Fruit fly (Drosophila melanogaster) whole organism, embryonic: ENCODE results near the gene Myo31DF.

Source experiments
- Asciz ChIP-seq: fragments of 200-800 bp; sonication (Bioruptor generic); optimal IDR thresholded peaks from 2 replicates; lab custom pipeline; 2017; ENCODE audit warnings: missing biosample characterization, mild to moderate bottlenecking, missing genetic modification characterization, missing genetic modification reagents
- Blimp-1 ChIP-seq: fragments of 200-800 bp; sonication (Bioruptor generic); optimal IDR thresholded peaks from 3 replicates; lab custom pipeline; 2018; ENCODE audit warnings: missing biosample characterization, missing genetic modification characterization, mild to moderate bottlenecking, moderate library complexity, missing genetic modification reagents
- CG10366 ChIP-seq: fragments of 200-800 bp; sonication (Bioruptor generic); IDR thresholded peaks from 2 replicates; pipeline ENCODE4 v1.3.6; 2022; ENCODE audit warnings: missing biosample characterization, missing genetic modification characterization
- CG11247 ChIP-seq: fragments of 200-800 bp; sonication (Bioruptor generic); IDR thresholded peaks from 2 replicates; pipeline ENCODE4 v1.3.6; 2022; ENCODE audit warnings: missing biosample characterization, missing genetic modification characterization
- CG11504 ChIP-seq: fragments of 200-800 bp; sonication (Bioruptor generic); optimal IDR thresholded peaks from 3 replicates; lab custom pipeline; 2019; ENCODE audit warnings: missing biosample characterization, mild to moderate bottlenecking, missing genetic modification characterization, moderate library complexity
- CG11560 ChIP-seq: fragments of 200-800 bp; sonication (Bioruptor generic); IDR thresholded peaks from 3 replicates; pipeline ENCODE4 v1.3.6; 2022; ENCODE audit warnings: missing biosample characterization, missing genetic modification characterization
- CG11696 ChIP-seq: fragments of 200-800 bp; sonication (Bioruptor generic); IDR thresholded peaks from 2 replicates; pipeline ENCODE4 v1.3.6; 2022; ENCODE audit warnings: missing biosample characterization, missing genetic modification characterization
- CG13123 ChIP-seq: fragments of 200-800 bp; sonication (Bioruptor generic); optimal IDR thresholded peaks from 2 replicates; lab custom pipeline; 2016; ENCODE audit warnings: missing biosample characterization, missing genetic modification characterization
- CG14050 ChIP-seq: fragments of 200-800 bp; sonication (Bioruptor generic); IDR thresholded peaks from 3 replicates; pipeline ENCODE4 v1.3.6; 2022; ENCODE audit warnings: missing biosample characterization, missing genetic modification characterization
- CG14441 ChIP-seq: fragments of 200-800 bp; sonication (Bioruptor generic); IDR thresholded peaks from 2 replicates; pipeline ENCODE4 v1.3.6; 2022; ENCODE audit warnings: missing biosample characterization, missing genetic modification characterization
- CG18262 ChIP-seq: fragments of 200-800 bp; optimal IDR thresholded peaks from 3 replicates; lab custom pipeline; 2019; ENCODE audit warnings: missing biosample characterization, mild to moderate bottlenecking, missing genetic modification characterization, moderate library complexity
- CG2120 ChIP-seq: fragments of 200-800 bp; sonication (Bioruptor generic); optimal IDR thresholded peaks from 3 replicates; lab custom pipeline; 2016; ENCODE audit warnings: missing biosample characterization, missing genetic modification characterization
- CG3407 ChIP-seq: fragments of 200-800 bp; sonication (Bioruptor generic); optimal IDR thresholded peaks from 2 replicates; lab custom pipeline; 2018; ENCODE audit warnings: missing biosample characterization, mild to moderate bottlenecking, missing genetic modification characterization
- CG3838 ChIP-seq: fragments of 200-800 bp; sonication (Bioruptor generic); optimal IDR thresholded peaks from 3 replicates; lab custom pipeline; 2016; ENCODE audit warnings: missing biosample characterization, missing genetic modification characterization
- CG4424 ChIP-seq: fragments of 200-800 bp; sonication (Bioruptor generic); optimal IDR thresholded peaks from 3 replicates; lab custom pipeline; 2016; ENCODE audit warnings: missing biosample characterization, missing genetic modification characterization
- CG6854 ChIP-seq: fragments of 200-800 bp; sonication (Bioruptor generic); optimal IDR thresholded peaks from 3 replicates; lab custom pipeline; 2017; ENCODE audit warnings: missing biosample characterization, mild to moderate bottlenecking, missing genetic modification characterization
- CG7372 ChIP-seq: fragments of 200-800 bp; sonication (Bioruptor generic); IDR thresholded peaks from 2 replicates; pipeline ENCODE4 v1.3.6; 2022; ENCODE audit warnings: missing biosample characterization, missing genetic modification characterization
- CG8290 ChIP-seq, 3 experiments: fragments of 200-800 bp; sonication (Bioruptor generic); optimal IDR thresholded peaks; 2 replicates each; lab custom pipeline; 2016 to 2019; ENCODE audit warnings: missing biosample characterization in 3 of 3, missing genetic modification characterization in 3 of 3, mild to moderate bottlenecking in 2 of 3, moderate library complexity in 1 of 3
- CG8388 ChIP-seq: fragments of 200-800 bp; sonication (Bioruptor generic); optimal IDR thresholded peaks from 2 replicates; lab custom pipeline; 2019; ENCODE audit warnings: missing biosample characterization, mild to moderate bottlenecking, missing genetic modification characterization, moderate library complexity
- CG9817 ChIP-seq: fragments of 200-800 bp; sonication (Bioruptor generic); optimal IDR thresholded peaks from 2 replicates; lab custom pipeline; 2018; ENCODE audit warnings: missing biosample characterization, mild to moderate bottlenecking, missing genetic modification characterization, moderate library complexity
- CHES-1-like ChIP-seq: fragments of 200-800 bp; sonication (Bioruptor generic); optimal IDR thresholded peaks from 2 replicates; lab custom pipeline; 2016; ENCODE audit warnings: missing biosample characterization, missing genetic modification characterization
- CoRest ChIP-seq: fragments of 200-800 bp; sonication (Bioruptor generic); optimal IDR thresholded peaks from 3 replicates; lab custom pipeline; 2018; ENCODE audit warnings: missing biosample characterization, mild to moderate bottlenecking, missing genetic modification characterization, moderate library complexity
- D ChIP-seq, 2 experiments: fragments of 200-800 bp in 1 of 2; fragments of >200 bp in 1 of 2; sonication (Bioruptor generic) in 1 of 2; optimal IDR thresholded peaks; 2 replicates in 1 of 2; 3 replicates in 1 of 2; lab custom pipeline; 2017; ENCODE audit warnings: mild to moderate bottlenecking in 1 of 2, missing biosample characterization in 1 of 2, missing genetic modification characterization in 1 of 2, missing genetic modification reagents in 1 of 2
- Dbx ChIP-seq: fragments of 200-800 bp; sonication (Bioruptor generic); IDR thresholded peaks from 3 replicates; pipeline ENCODE4 v1.3.6; 2022; ENCODE audit warnings: missing biosample characterization, missing genetic modification characterization
- E2f1 ChIP-seq: fragments of 200-800 bp; sonication (Bioruptor generic); IDR thresholded peaks from 2 replicates; pipeline ENCODE4 v1.3.6; 2022; ENCODE audit warnings: missing biosample characterization, missing genetic modification characterization
- Eip74EF ChIP-seq, 2 experiments: fragments of 200-800 bp in 1 of 2; fragments of >200 bp in 1 of 2; sonication (Bioruptor generic) in 1 of 2; optimal IDR thresholded peaks; 2 replicates each; lab custom pipeline; 2017 to 2019; ENCODE audit warnings: missing biosample characterization in 2 of 2, missing genetic modification characterization in 2 of 2, mild to moderate bottlenecking in 1 of 2, moderate library complexity in 1 of 2
- Fer3 ChIP-seq: fragments of 200-800 bp; sonication (Bioruptor generic); optimal IDR thresholded peaks from 2 replicates; lab custom pipeline; 2018; ENCODE audit warnings: missing biosample characterization, mild to moderate bottlenecking, missing genetic modification characterization, moderate library complexity
- HHEX ChIP-seq: fragments of 200-800 bp; sonication (Bioruptor generic); optimal IDR thresholded peaks from 3 replicates; lab custom pipeline; 2017; ENCODE audit warnings: missing biosample characterization, mild to moderate bottlenecking, missing genetic modification characterization, missing genetic modification reagents
- HLHmδ ChIP-seq: fragments of 200-800 bp; sonication (Bioruptor generic); optimal IDR thresholded peaks from 2 replicates; lab custom pipeline; 2018; ENCODE audit warnings: missing biosample characterization, mild to moderate bottlenecking, missing genetic modification characterization, moderate library complexity
- Hr51 ChIP-seq, 2 experiments: fragments of 200-800 bp; sonication (Bioruptor generic); optimal IDR thresholded peaks; 2 replicates in 1 of 2; 3 replicates in 1 of 2; lab custom pipeline; 2016 to 2018; ENCODE audit warnings: missing biosample characterization in 2 of 2, missing genetic modification characterization in 2 of 2, mild to moderate bottlenecking in 1 of 2, moderate library complexity in 1 of 2
- Hr78 ChIP-seq, 2 experiments: fragments of 200-800 bp in 1 of 2; fragments of >200 bp in 1 of 2; sonication (Bioruptor generic) in 1 of 2; optimal IDR thresholded peaks; 2 replicates each; lab custom pipeline; 2017 to 2019; ENCODE audit warnings: missing biosample characterization in 2 of 2, missing genetic modification characterization in 2 of 2, mild to moderate bottlenecking in 1 of 2, moderate library complexity in 1 of 2
- Nf-YB ChIP-seq: fragments of 200-800 bp; sonication (Bioruptor generic); optimal IDR thresholded peaks from 3 replicates; lab custom pipeline; 2019; ENCODE audit warnings: missing biosample characterization, mild to moderate bottlenecking, missing genetic modification characterization, moderate library complexity
- Rx ChIP-seq: fragments of 200-800 bp; sonication (Bioruptor generic); IDR thresholded peaks from 2 replicates; pipeline ENCODE4 v1.3.6; 2022; ENCODE audit warnings: missing biosample characterization, missing genetic modification characterization
- ara ChIP-seq: fragments of 200-800 bp; sonication (Bioruptor generic); IDR thresholded peaks from 2 replicates; pipeline ENCODE4 v1.3.6; 2022; ENCODE audit warnings: missing biosample characterization, missing genetic modification characterization
- ase ChIP-seq: fragments of 200-800 bp; sonication (Bioruptor generic); IDR thresholded peaks from 3 replicates; pipeline ENCODE4 v1.3.6; 2022; ENCODE audit warnings: missing biosample characterization, missing genetic modification characterization
- dmrt99B ChIP-seq: fragments of 200-800 bp; sonication (Bioruptor generic); optimal IDR thresholded peaks from 2 replicates; lab custom pipeline; 2018; ENCODE audit warnings: missing biosample characterization, mild to moderate bottlenecking, missing genetic modification characterization, moderate library complexity
- gro ChIP-seq: fragments of 200-800 bp; sonication (Bioruptor generic); optimal IDR thresholded peaks from 2 replicates; lab custom pipeline; 2016; ENCODE audit warnings: missing biosample characterization, missing genetic modification characterization
- ind ChIP-seq: fragments of 200-800 bp; sonication (Bioruptor generic); optimal IDR thresholded peaks from 3 replicates; lab custom pipeline; 2016; ENCODE audit warnings: missing biosample characterization, missing genetic modification characterization
- klu ChIP-seq: fragments of 200-800 bp; sonication (Bioruptor generic); IDR thresholded peaks from 2 replicates; pipeline ENCODE4 v1.3.6; 2022; ENCODE audit warnings: missing biosample characterization, missing genetic modification characterization
- lmd ChIP-seq: fragments of 200-800 bp; sonication (Bioruptor generic); IDR thresholded peaks from 2 replicates; pipeline ENCODE4 v1.3.6; 2022; ENCODE audit warnings: missing biosample characterization, missing genetic modification characterization
- nom ChIP-seq: fragments of 200-800 bp; sonication (Bioruptor generic); optimal IDR thresholded peaks from 2 replicates; lab custom pipeline; 2017; ENCODE audit warnings: missing biosample characterization, missing genetic modification characterization, mild to moderate bottlenecking, moderate library complexity, missing genetic modification reagents
- otp ChIP-seq: fragments of 200-800 bp; sonication (Bioruptor generic); IDR thresholded peaks from 3 replicates; pipeline ENCODE4, ENCODE4 v1.3.6; 2022; ENCODE audit warnings: missing biosample characterization, missing genetic modification characterization
- pita ChIP-seq: fragments of 200-800 bp; sonication (Bioruptor generic); optimal IDR thresholded peaks from 2 replicates; lab custom pipeline; 2017; ENCODE audit warnings: missing biosample characterization, mild to moderate bottlenecking, missing genetic modification characterization
- pum ChIP-seq: fragments of 200-800 bp; sonication (Bioruptor generic); optimal IDR thresholded peaks from 2 replicates; lab custom pipeline; 2016; ENCODE audit warnings: missing biosample characterization, missing genetic modification characterization
- scrt ChIP-seq: fragments of 200-800 bp; sonication (Bioruptor generic); optimal IDR thresholded peaks from 2 replicates; lab custom pipeline; 2018; ENCODE audit warnings: missing biosample characterization, mild to moderate bottlenecking, missing genetic modification characterization, moderate library complexity
- sens-2 ChIP-seq: fragments of 200-800 bp; sonication (Bioruptor generic); IDR thresholded peaks from 2 replicates; pipeline ENCODE4 v1.3.6; 2022; ENCODE audit warnings: missing biosample characterization, missing genetic modification characterization
- slbo ChIP-seq: fragments of 200-800 bp; sonication (Bioruptor generic); IDR thresholded peaks from 2 replicates; pipeline ENCODE4 v1.3.6; 2022; ENCODE audit warnings: missing biosample characterization, missing genetic modification characterization
- sqz ChIP-seq: fragments of 200-800 bp; sonication (Bioruptor generic); optimal IDR thresholded peaks from 3 replicates; lab custom pipeline; 2018; ENCODE audit warnings: missing biosample characterization, mild to moderate bottlenecking, missing genetic modification characterization

The Myo31DF gene

dm6 chr2L:10519225-10519624 is 12.6 kb upstream of the Myo31DF start:
- peak; percentile 9 for TF ChIP-seq pum (GFP tag; lab: Kevin White, UChicago)
- no peak for TF ChIP-seq D (optimal IDR thresholded peaks at IDR 0.05; lab: Kevin White, UChicago)
- TF ChIP-seq D (GFP tag; optimal IDR thresholded peaks at IDR 0.05; lab: Kevin White, UChicago), result peak; percentile 10
- peak; percentile 19 for TF ChIP-seq CG3407 (GFP tag; lab: Kevin White, UChicago)
- TF ChIP-seq sens-2 (GFP tag; lab: Robert Waterston, UW), result peak; percentile 52; the same call in 1 of the 2 replicates
- TF ChIP-seq CG13123, result no peak
- TF ChIP-seq CG14050, result peak; percentile 58
- peak; percentile 45 for TF ChIP-seq CG18262 (tag; lab: Kevin White, UChicago)
- peak; percentile 40 for TF ChIP-seq CG4424 (GFP tag; lab: Kevin White, UChicago)
- TF ChIP-seq scrt (GFP tag; lab: Kevin White, UChicago), result peak; percentile 56
- peak; percentile 49 for TF ChIP-seq nom (GFP tag; lab: Kevin White, UChicago)
- no peak for TF ChIP-seq CG8290 (GFP tag; optimal IDR thresholded peaks at IDR 0.05; lab: Kevin White, UChicago)
- TF ChIP-seq CG8290 (tag; optimal IDR thresholded peaks at IDR 0.05; lab: Kevin White, UChicago), result peak in 1 of 2 experiments; percentile 75
- peak; percentile 59 for TF ChIP-seq gro (GFP tag; lab: Kevin White, UChicago)
- peak; percentile 79 for TF ChIP-seq CG14441 (GFP tag; lab: Robert Waterston, UW)
- peak; percentile 26 for TF ChIP-seq CG6854 (GFP tag; lab: Kevin White, UChicago)
- TF ChIP-seq CG11696 (GFP tag; lab: Robert Waterston, UW), result peak; percentile 50
- TF ChIP-seq otp (GFP tag; lab: Robert Waterston, UW), result peak; percentile 74; the same call in 2 of the 3 replicates
- 0 out of 3 replicates have a peak, but pooled peaks have one; percentile 24 for TF ChIP-seq CG11560 (tag; lab: Robert Waterston, UW)
- TF ChIP-seq Rx (GFP tag; lab: Robert Waterston, UW), result no peak; the same call in 1 of the 2 replicates
- TF ChIP-seq CG7372, result peak; percentile 64; the same call in 1 of the 2 replicates
- peak; percentile 63 for TF ChIP-seq lmd (GFP tag; lab: Robert Waterston, UW)
- TF ChIP-seq klu (GFP tag; lab: Robert Waterston, UW), result 0 out of 2 replicates have a peak, but pooled peaks have one; percentile 24
- TF ChIP-seq Dbx (GFP tag; lab: Robert Waterston, UW), result peak; percentile 70; the same call in 1 of the 3 replicates
- TF ChIP-seq dmrt99B (tag; lab: Kevin White, UChicago), result peak; percentile 69
- TF ChIP-seq CG11247, result peak; percentile 44; the same call in 1 of the 2 replicates
- peak in 1 of 2 experiments; percentile 41 for TF ChIP-seq Eip74EF (GFP tag; optimal IDR thresholded peaks at IDR 0.05; lab: Kevin White, UChicago)
- peak in 1 of 2 experiments; percentile 72 for TF ChIP-seq Hr51 (GFP tag; optimal IDR thresholded peaks at IDR 0.05; lab: Kevin White, UChicago)
- TF ChIP-seq CG11504 (tag; lab: Kevin White, UChicago), result peak; percentile 76
- peak; percentile 53 for TF ChIP-seq CoRest (tag; lab: Kevin White, UChicago)
- peak; percentile 76 for TF ChIP-seq Fer3 (tag; lab: Kevin White, UChicago)
- no peak for TF ChIP-seq CG3838
- TF ChIP-seq ase (GFP tag; lab: Robert Waterston, UW), result peak; percentile 49; the same call in 2 of the 3 replicates
- TF ChIP-seq ind (GFP tag; lab: Kevin White, UChicago), result peak; percentile 60
- peak; percentile 76 for TF ChIP-seq CG2120 (GFP tag; lab: Kevin White, UChicago)
- TF ChIP-seq CG10366 (GFP tag; lab: Robert Waterston, UW), result peak; percentile 64
- peak; percentile 46 for TF ChIP-seq E2f1 (GFP tag; lab: Robert Waterston, UW)
- peak; percentile 47 for TF ChIP-seq CG9817 (tag; lab: Kevin White, UChicago)
- TF ChIP-seq HLHmδ (GFP tag; lab: Kevin White, UChicago), result no peak
- peak; percentile 18 for TF ChIP-seq Nf-YB (GFP tag; lab: Kevin White, UChicago)
- peak; percentile 37 for TF ChIP-seq Asciz (GFP tag; lab: Kevin White, UChicago)
- TF ChIP-seq CHES-1-like, result peak; percentile 23
- peak; percentile 54 for TF ChIP-seq Blimp-1
- TF ChIP-seq slbo (GFP tag; lab: Robert Waterston, UW), result peak; percentile 76
- TF ChIP-seq ara (GFP tag; lab: Robert Waterston, UW), result peak; percentile 51; the same call in 1 of the 2 replicates
- peak; percentile 46 for TF ChIP-seq CG8388 (GFP tag; lab: Kevin White, UChicago)
- no peak for TF ChIP-seq pita (GFP tag; lab: Kevin White, UChicago)
- peak; percentile 19 for TF ChIP-seq sqz
- TF ChIP-seq HHEX (GFP tag; lab: Kevin White, UChicago), result peak; percentile 60
- TF ChIP-seq Hr78 (GFP tag; optimal IDR thresholded peaks at IDR 0.05; lab: Kevin White, UChicago), result no peak
